Fruit fly (Drosophila melanogaster) whole organism, pupa: Measurements from ENCODE around the gene CG31097.

Source experiments
- CG10348 ChIP-seq: fragments of 200-800 bp; sonication (Bioruptor generic); IDR thresholded peaks from 2 replicates; pipeline ENCODE4 v1.3.6; 2022; ENCODE audit warnings: missing biosample characterization, missing genetic modification characterization
- CG12605 ChIP-seq: fragments of 200-800 bp; sonication (Bioruptor generic); IDR thresholded peaks from 2 replicates; pipeline ENCODE4 v1.3.6; 2022; ENCODE audit warnings: missing biosample characterization, missing genetic modification characterization
- CG13204 ChIP-seq: fragments of 200-800 bp; sonication (Bioruptor generic); optimal IDR thresholded peaks from 2 replicates; lab custom pipeline; 2018; ENCODE audit warnings: missing biosample characterization, mild to moderate bottlenecking, missing genetic modification characterization, moderate library complexity
- CG14655 ChIP-seq: fragments of 200-800 bp; sonication (Bioruptor generic); optimal IDR thresholded peaks from 3 replicates; lab custom pipeline; 2017; ENCODE audit warnings: mild to moderate bottlenecking, missing biosample characterization, missing genetic modification reagents, missing genetic modification characterization
- CG17806 ChIP-seq: fragments of 200-800 bp; sonication (Bioruptor generic); optimal IDR thresholded peaks from 2 replicates; lab custom pipeline; 2018; ENCODE audit warnings: missing biosample characterization, mild to moderate bottlenecking, missing genetic modification characterization, moderate library complexity
- CG32121 ChIP-seq: fragments of 200-800 bp; sonication (Bioruptor generic); IDR thresholded peaks from 2 replicates; pipeline ENCODE4 v1.3.6; 2022; ENCODE audit warnings: missing biosample characterization, missing genetic modification characterization
- CG34367 ChIP-seq: fragments of 200-800 bp; sonication (Bioruptor generic); optimal IDR thresholded peaks from 2 replicates; lab custom pipeline; 2018; ENCODE audit warnings: missing biosample characterization, mild to moderate bottlenecking, missing genetic modification characterization
- CG4496 ChIP-seq: fragments of 200-800 bp; sonication (Bioruptor generic); IDR thresholded peaks from 3 replicates; pipeline ENCODE4 v1.3.6; 2022; ENCODE audit warnings: missing biosample characterization, missing genetic modification characterization
- CG8159 ChIP-seq: fragments of 200-800 bp; sonication (Bioruptor generic); optimal IDR thresholded peaks from 3 replicates; lab custom pipeline; 2018; ENCODE audit warnings: missing biosample characterization, mild to moderate bottlenecking, missing genetic modification characterization, moderate library complexity
- CG9948 ChIP-seq: fragments of 200-800 bp; sonication (Bioruptor generic); optimal IDR thresholded peaks from 2 replicates; lab custom pipeline; 2018; ENCODE audit warnings: missing biosample characterization, mild to moderate bottlenecking, missing genetic modification characterization, moderate library complexity
- EcR ChIP-seq: fragments of 200-800 bp; sonication (Bioruptor generic); optimal IDR thresholded peaks from 3 replicates; lab custom pipeline; 2019; ENCODE audit warnings: missing biosample characterization, missing genetic modification characterization, mild to moderate bottlenecking, moderate library complexity, missing genetic modification reagents
- Ets98B ChIP-seq: fragments of 200-800 bp; sonication (Bioruptor generic); IDR thresholded peaks from 2 replicates; pipeline ENCODE4 v1.3.6; 2022; ENCODE audit warnings: missing biosample characterization, missing genetic modification characterization
- rn ChIP-seq: fragments of 200-800 bp; sonication (Bioruptor generic); IDR thresholded peaks from 2 replicates; pipeline ENCODE4 v1.3.6; 2022; ENCODE audit warnings: missing biosample characterization, missing genetic modification characterization

DNA sequence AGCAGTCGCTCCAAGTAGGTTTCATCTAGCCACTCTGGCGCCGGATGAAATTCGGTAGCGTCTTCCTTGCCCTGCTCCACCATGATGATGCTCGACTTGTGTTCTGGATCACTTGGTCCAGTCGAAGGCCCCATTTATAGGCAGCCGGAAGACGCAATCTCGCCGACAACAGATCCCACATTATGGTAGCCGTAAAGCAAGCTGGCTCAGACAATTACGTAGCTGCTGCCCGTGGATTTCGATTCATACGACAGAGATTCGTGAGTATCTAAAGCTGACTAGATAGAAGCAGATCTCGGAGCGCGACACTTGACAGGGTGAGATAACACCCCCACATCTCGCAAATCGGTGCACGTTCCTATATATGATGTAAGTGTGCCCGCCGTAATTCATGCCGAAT is 20.5 kb downstream of the CG31097 start, which contains the start of gene CG10513:
- TF ChIP-seq CG12605 (GFP tag; lab: Robert Waterston, UW) = no peak
- TF ChIP-seq CG17806 (tag; lab: Kevin White, UChicago) = no peak
- no peak for TF ChIP-seq CG14655 (GFP tag; lab: Kevin White, UChicago)
- no peak for TF ChIP-seq CG13204 (GFP tag; lab: Kevin White, UChicago)
- no peak for TF ChIP-seq rn (GFP tag; lab: Robert Waterston, UW)
- no peak for TF ChIP-seq CG8159 (tag; lab: Kevin White, UChicago)
- TF ChIP-seq Ets98B = no peak
- TF ChIP-seq CG10348 (GFP tag; lab: Robert Waterston, UW) = no peak
- no peak for TF ChIP-seq EcR (GFP tag; lab: Kevin White, UChicago)
- TF ChIP-seq CG34367 (tag; lab: Kevin White, UChicago) = no peak
- TF ChIP-seq CG9948 = no peak
- no peak for TF ChIP-seq CG4496 (GFP tag; lab: Robert Waterston, UW)
- TF ChIP-seq CG32121 (GFP tag; lab: Robert Waterston, UW) = no peak
